Worm (Caenorhabditis elegans) whole organism, L1 larva: ENCODE results near the gene W06D11.5.

Source experiments
- C16A3.4 ChIP-seq: fragments of 150-350 bp; optimal IDR thresholded peaks from 2 replicates; lab custom pipeline; 2014; ENCODE audit warnings: missing biosample characterization, missing genetic modification characterization
- C34B4.2 ChIP-seq: sonication (generic microtip); optimal IDR thresholded peaks from 2 replicates; lab custom pipeline; 2017; ENCODE audit warnings: mild to moderate bottlenecking, missing genetic modification characterization, missing compliant biosample characterization
- Y116A8C.19 ChIP-seq: sonication (generic microtip); optimal IDR thresholded peaks from 2 replicates; lab custom pipeline; 2016; ENCODE audit warnings: missing compliant biosample characterization, missing genetic modification characterization, borderline replicate concordance
- alr-1 ChIP-seq: fragments of 200-800 bp; sonication (Bioruptor generic); optimal IDR thresholded peaks from 2 replicates; lab custom pipeline; 2018; ENCODE audit warnings: borderline replicate concordance, mild to moderate bottlenecking, missing genetic modification characterization, missing compliant biosample characterization
- aly-2 ChIP-seq: fragments of 150-350 bp; optimal IDR thresholded peaks from 2 replicates; lab custom pipeline; 2014; ENCODE audit warnings: missing biosample characterization, missing genetic modification characterization
- ama-1 ChIP-seq: fragments of 150-350 bp; optimal IDR thresholded peaks from 2 replicates; lab custom pipeline; 2014
- blmp-1 ChIP-seq: fragments of 150-350 bp; optimal IDR thresholded peaks from 2 replicates; lab custom pipeline; 2014; ENCODE audit warnings: missing biosample characterization, missing genetic modification characterization
- ceh-63 ChIP-seq: fragments of 200-800 bp; sonication (Bioruptor generic); optimal IDR thresholded peaks from 2 replicates; lab custom pipeline; 2018; ENCODE audit warnings: mild to moderate bottlenecking, missing genetic modification characterization, missing compliant biosample characterization
- ceh-82 ChIP-seq, 3 experiments: fragments of 150-350 bp in 1 of 3; sonication (generic microtip) in 2 of 3; optimal IDR thresholded peaks; 2 replicates each; lab custom pipeline; 2014 to 2017; ENCODE audit warnings: missing biosample characterization in 3 of 3, missing genetic modification characterization in 3 of 3
- dsc-1 ChIP-seq: sonication (generic microtip); optimal IDR thresholded peaks from 2 replicates; lab custom pipeline; 2016; ENCODE audit warnings: mild to moderate bottlenecking, missing genetic modification characterization, missing compliant biosample characterization
- efl-3 ChIP-seq: fragments of 200-800 bp; sonication (Bioruptor generic); optimal IDR thresholded peaks from 2 replicates; lab custom pipeline; 2018; ENCODE audit warnings: mild to moderate bottlenecking, missing genetic modification characterization, missing compliant biosample characterization
- ets-5 ChIP-seq: fragments of 200-800 bp; sonication (Bioruptor generic); IDR thresholded peaks from 2 replicates; pipeline ENCODE4 v1.3.6; 2022; ENCODE audit warnings: missing genetic modification characterization, missing compliant biosample characterization
- fkh-10 ChIP-seq: sonication (generic microtip); optimal IDR thresholded peaks from 2 replicates; lab custom pipeline; 2017; ENCODE audit warnings: missing biosample characterization, missing genetic modification reagents, missing genetic modification characterization
- fkh-4 ChIP-seq: sonication (generic microtip); optimal IDR thresholded peaks from 2 replicates; lab custom pipeline; 2016; ENCODE audit warnings: missing compliant biosample characterization, missing genetic modification characterization, borderline replicate concordance
- fos-1 ChIP-seq: fragments of 150-350 bp; optimal IDR thresholded peaks from 2 replicates; lab custom pipeline; 2014; ENCODE audit warnings: missing biosample characterization, missing genetic modification characterization
- lir-3 ChIP-seq: sonication (generic microtip); optimal IDR thresholded peaks from 2 replicates; lab custom pipeline; 2016; ENCODE audit warnings: mild to moderate bottlenecking, missing genetic modification characterization, moderate library complexity, missing compliant biosample characterization; ENCODE audit not compliant: poor library complexity
- mab-9 ChIP-seq: fragments of 200-800 bp; sonication (Bioruptor generic); IDR thresholded peaks from 2 replicates; pipeline ENCODE4 v1.3.6; 2022; ENCODE audit warnings: missing genetic modification reagents, missing genetic modification characterization, missing compliant biosample characterization
- mdl-1 ChIP-seq, 2 experiments: fragments of 150-350 bp; optimal IDR thresholded peaks; 2 replicates each; lab custom pipeline; 2014 to 2017; ENCODE audit warnings: missing biosample characterization in 2 of 2, missing genetic modification characterization in 2 of 2, inconsistent platforms in 1 of 2
- mep-1 ChIP-seq: fragments of 150-350 bp; optimal IDR thresholded peaks from 2 replicates; lab custom pipeline; 2014; ENCODE audit warnings: missing biosample characterization, missing genetic modification characterization
- nhr-12 ChIP-seq: sonication (generic microtip); optimal IDR thresholded peaks from 2 replicates; lab custom pipeline; 2017; ENCODE audit warnings: missing biosample characterization, missing genetic modification characterization
- nhr-20 ChIP-seq: sonication (generic microtip); optimal IDR thresholded peaks from 2 replicates; lab custom pipeline; 2016; ENCODE audit warnings: mild to moderate bottlenecking, missing genetic modification characterization, missing compliant biosample characterization
- nhr-237 ChIP-seq: fragments of 150-350 bp; optimal IDR thresholded peaks from 2 replicates; lab custom pipeline; 2014; ENCODE audit warnings: missing biosample characterization, missing genetic modification characterization
- nhr-28 ChIP-seq: fragments of 150-350 bp; optimal IDR thresholded peaks from 2 replicates; lab custom pipeline; 2014; ENCODE audit warnings: missing biosample characterization, missing genetic modification characterization
- nhr-76 ChIP-seq: sonication (generic microtip); optimal IDR thresholded peaks from 2 replicates; lab custom pipeline; 2017; ENCODE audit warnings: missing biosample characterization, missing genetic modification characterization
- nhr-84 ChIP-seq: sonication (generic microtip); optimal IDR thresholded peaks from 2 replicates; lab custom pipeline; 2017; ENCODE audit warnings: missing biosample characterization, missing genetic modification characterization
- nhr-90 ChIP-seq: sonication (generic microtip); optimal IDR thresholded peaks from 2 replicates; lab custom pipeline; 2016; ENCODE audit warnings: mild to moderate bottlenecking, missing genetic modification characterization, missing compliant biosample characterization; ENCODE audit not compliant: poor library complexity
- pqm-1 ChIP-seq: sonication (generic microtip); optimal IDR thresholded peaks from 3 replicates; lab custom pipeline; 2017; ENCODE audit warnings: missing biosample characterization, missing genetic modification characterization
- rnt-1 ChIP-seq: sonication (generic microtip); optimal IDR thresholded peaks from 2 replicates; lab custom pipeline; 2016; ENCODE audit warnings: mild to moderate bottlenecking, missing genetic modification characterization, moderate library complexity, missing compliant biosample characterization
- snu-23 ChIP-seq: sonication (generic microtip); optimal IDR thresholded peaks from 2 replicates; lab custom pipeline; 2016; ENCODE audit warnings: missing genetic modification characterization, missing compliant biosample characterization
- sptf-1 ChIP-seq: fragments of 150-350 bp; optimal IDR thresholded peaks from 2 replicates; lab custom pipeline; 2014; ENCODE audit warnings: missing biosample characterization, missing genetic modification characterization
- tlp-1 ChIP-seq: fragments of 150-350 bp; optimal IDR thresholded peaks from 2 replicates; lab custom pipeline; 2014; ENCODE audit warnings: missing biosample characterization, missing genetic modification characterization
- unc-30 ChIP-seq: sonication (generic microtip); optimal IDR thresholded peaks from 2 replicates; lab custom pipeline; 2017; ENCODE audit warnings: missing biosample characterization, missing genetic modification characterization
- unc-86 ChIP-seq: sonication (generic microtip); optimal IDR thresholded peaks from 2 replicates; lab custom pipeline; 2016; ENCODE audit warnings: missing genetic modification characterization, missing compliant biosample characterization
- ztf-11 ChIP-seq, 2 experiments: sonication (generic microtip); optimal IDR thresholded peaks; 2 replicates each; lab custom pipeline; 2016 to 2017; ENCODE audit warnings: missing genetic modification characterization in 2 of 2, missing biosample characterization in 1 of 2, missing compliant biosample characterization in 1 of 2

Gene W06D11.5

ce11 chrX:12275577-12275976 is 24.4 kb upstream of the W06D11.5 start, which contains the start of gene C04B4.6:
TSS of gene C04B4.6 (minus strand) at chrX:12275677.
- TF ChIP-seq ets-5 (GFP tag; lab: Robert Waterston, UW) = no peak
- no peak for TF ChIP-seq snu-23 (GFP tag; lab: Kevin White, UChicago)
- TF ChIP-seq ceh-82 (tag; optimal IDR thresholded peaks at IDR 0.05; lab: Kevin White, UChicago) = no peak
- no peak for TF ChIP-seq sptf-1 (tag; lab: Kevin White, UChicago)
- TF ChIP-seq fkh-4 (tag; lab: Kevin White, UChicago) = no peak
- TF ChIP-seq nhr-20 = no peak
- no peak for TF ChIP-seq mab-9 (GFP tag; lab: Robert Waterston, UW)
- TF ChIP-seq unc-30 = no peak
- TF ChIP-seq Y116A8C.19 (tag; lab: Kevin White, UChicago) = no peak
- no peak for TF ChIP-seq tlp-1
- TF ChIP-seq C16A3.4 (tag; lab: Kevin White, UChicago) = no peak
- TF ChIP-seq nhr-76 (tag; lab: Kevin White, UChicago) = no peak
- TF ChIP-seq rnt-1 = no peak
- TF ChIP-seq blmp-1 (tag; lab: Kevin White, UChicago) = no peak
- no peak for TF ChIP-seq nhr-12
- TF ChIP-seq nhr-28 (tag; lab: Kevin White, UChicago) = no peak

- no peak for TF ChIP-seq fkh-4 (tag; lab: Kevin White, UChicago)
- TF ChIP-seq aly-2 (tag; lab: Kevin White, UChicago) = no peak
- no peak for TF ChIP-seq pqm-1 (tag; lab: Kevin White, UChicago)
These were observed 19.5 kb upstream of the W06D11.5 start, which contains the start of gene C04B4.1 for ce11 chrX:12280477-12280876. TSS of gene C04B4.1 (plus strand) at chrX:12280777.

ce11 chrX:12282911-12283310 is 17.0 kb upstream of the W06D11.5 start, which contains the start of gene C04B4.2:
TSS of gene C04B4.2 (plus strand) at chrX:12283281.
- no peak for TF ChIP-seq ztf-11 (tag; optimal IDR thresholded peaks at IDR 0.05; lab: Kevin White, UChicago)
- TF ChIP-seq unc-86 (tag; lab: Kevin White, UChicago) = no peak
- TF ChIP-seq fkh-10 (GFP tag; lab: Kevin White, UChicago) = no peak
- no peak for TF ChIP-seq alr-1 (tag; lab: Kevin White, UChicago)
- TF ChIP-seq ama-1 (lab: Kevin White, UChicago) = no peak
- TF ChIP-seq fos-1 (tag; lab: Kevin White, UChicago) = no peak
- TF ChIP-seq nhr-237 (tag; lab: Kevin White, UChicago) = no peak
- no peak for TF ChIP-seq efl-3 (GFP tag; lab: Kevin White, UChicago)
- no peak for TF ChIP-seq nhr-84 (tag; lab: Kevin White, UChicago)
- TF ChIP-seq dsc-1 (tag; lab: Kevin White, UChicago) = no peak
- no peak for TF ChIP-seq nhr-28 (tag; lab: Kevin White, UChicago)
- no peak for TF ChIP-seq mep-1 (tag; lab: Kevin White, UChicago)
- TF ChIP-seq nhr-76 (tag; lab: Kevin White, UChicago) = no peak
- no peak for TF ChIP-seq C34B4.2
- TF ChIP-seq lir-3 = no peak
- no peak for TF ChIP-seq ceh-63 (GFP tag; lab: Kevin White, UChicago)

ce11 chrX:12284161-12284560 is 15.8 kb upstream of the W06D11.5 start:
- TF ChIP-seq ztf-11 (tag; optimal IDR thresholded peaks at IDR 0.05; lab: Kevin White, UChicago) = no peak
- no peak for TF ChIP-seq mep-1 (tag; lab: Kevin White, UChicago)

ce11 chrX:12285496-12285895 is 14.4 kb upstream of the W06D11.5 start, which contains the start of gene lips-2:
TSS of gene lips-2 (plus strand) at chrX:12285796.
- TF ChIP-seq nhr-76 (tag; lab: Kevin White, UChicago) = no peak
- TF ChIP-seq mdl-1 (tag; optimal IDR thresholded peaks at IDR 0.05; lab: Kevin White, UChicago) = no peak
- no peak for TF ChIP-seq aly-2 (tag; lab: Kevin White, UChicago)
- TF ChIP-seq nhr-90 (tag; lab: Kevin White, UChicago) = no peak
- TF ChIP-seq, all 84 proteins: peak for 0
